Fruit fly (Drosophila melanogaster) whole organism, prepupa: ENCODE measurements around the gene p130CAS.

ENCODE experiments used
- Blimp-1 ChIP-seq: fragments of 200-800 bp; sonication (Bioruptor generic); optimal IDR thresholded peaks from 3 replicates; lab custom pipeline; 2017; ENCODE audit warnings: missing biosample characterization, missing genetic modification characterization, mild to moderate bottlenecking, moderate library complexity, missing genetic modification reagents
- CG10669 ChIP-seq: fragments of 200-800 bp; sonication (Bioruptor generic); optimal IDR thresholded peaks from 3 replicates; lab custom pipeline; 2018; ENCODE audit warnings: missing biosample characterization, mild to moderate bottlenecking, missing genetic modification characterization, moderate library complexity
- CG11762 ChIP-seq: fragments of 200-800 bp; sonication (Bioruptor generic); optimal IDR thresholded peaks from 3 replicates; lab custom pipeline; 2016; ENCODE audit warnings: missing biosample characterization, missing genetic modification characterization; ENCODE audit not compliant: insufficient read depth
- CG11902 ChIP-seq: fragments of 200-800 bp; sonication (Bioruptor generic); optimal IDR thresholded peaks from 3 replicates; lab custom pipeline; 2016; ENCODE audit warnings: missing biosample characterization, missing genetic modification characterization
- CG15336 ChIP-seq: fragments of 200-800 bp; sonication (Bioruptor generic); IDR thresholded peaks from 2 replicates; pipeline ENCODE4 v1.3.6; 2022; ENCODE audit warnings: missing biosample characterization, missing genetic modification characterization
- CG1621 ChIP-seq: fragments of 200-800 bp; sonication (Bioruptor generic); optimal IDR thresholded peaks from 3 replicates; lab custom pipeline; 2018; ENCODE audit warnings: missing biosample characterization, mild to moderate bottlenecking, missing genetic modification characterization
- CG3032 ChIP-seq: fragments of 200-800 bp; optimal IDR thresholded peaks from 2 replicates; lab custom pipeline; 2019; ENCODE audit warnings: missing biosample characterization, mild to moderate bottlenecking, missing genetic modification characterization, moderate library complexity
- CG31627 ChIP-seq: fragments of 200-800 bp; sonication (Bioruptor generic); optimal IDR thresholded peaks from 3 replicates; lab custom pipeline; 2016; ENCODE audit warnings: missing biosample characterization, missing genetic modification characterization
- CG32006 ChIP-seq: fragments of 200-800 bp; sonication (Bioruptor generic); optimal IDR thresholded peaks from 3 replicates; lab custom pipeline; 2017; ENCODE audit warnings: missing biosample characterization, mild to moderate bottlenecking, missing genetic modification characterization
- CG34406 ChIP-seq: fragments of 200-800 bp; sonication (Bioruptor generic); optimal IDR thresholded peaks from 3 replicates; lab custom pipeline; 2016; ENCODE audit warnings: missing biosample characterization, missing genetic modification characterization
- CG4318 ChIP-seq: fragments of 200-800 bp; sonication (Bioruptor generic); optimal IDR thresholded peaks from 3 replicates; lab custom pipeline; 2017; ENCODE audit warnings: missing biosample characterization, mild to moderate bottlenecking, missing genetic modification characterization
- CG6163 ChIP-seq: fragments of 200-800 bp; sonication (Bioruptor generic); IDR thresholded peaks from 3 replicates; pipeline ENCODE4 v1.3.6; 2022; ENCODE audit warnings: missing biosample characterization, missing genetic modification characterization
- CG6276 ChIP-seq: fragments of 200-800 bp; sonication (Bioruptor generic); optimal IDR thresholded peaks from 2 replicates; lab custom pipeline; 2017; ENCODE audit warnings: missing biosample characterization, mild to moderate bottlenecking, missing genetic modification characterization
- CG6792 ChIP-seq: fragments of 200-800 bp; sonication (Bioruptor generic); optimal IDR thresholded peaks from 3 replicates; lab custom pipeline; 2016; ENCODE audit warnings: missing biosample characterization, missing genetic modification characterization
- CG6808 ChIP-seq: fragments of 200-800 bp; sonication (Bioruptor generic); optimal IDR thresholded peaks from 3 replicates; lab custom pipeline; 2017; ENCODE audit warnings: missing biosample characterization, missing genetic modification characterization, mild to moderate bottlenecking, moderate library complexity, missing genetic modification reagents
- CG7368 ChIP-seq: fragments of 200-800 bp; sonication (Bioruptor generic); optimal IDR thresholded peaks from 3 replicates; lab custom pipeline; 2016; ENCODE audit warnings: missing biosample characterization, missing genetic modification characterization
- CG8119 ChIP-seq: fragments of 200-800 bp; sonication (Bioruptor generic); IDR thresholded peaks from 3 replicates; pipeline ENCODE4 v1.3.6; 2022; ENCODE audit warnings: missing biosample characterization, missing genetic modification characterization
- Eip75B ChIP-seq: fragments of 200-800 bp; sonication (Bioruptor generic); optimal IDR thresholded peaks from 3 replicates; lab custom pipeline; 2016; ENCODE audit warnings: missing biosample characterization, missing genetic modification characterization
- Eip78C ChIP-seq: fragments of 200-800 bp; sonication (Bioruptor generic); peaks from one replicate; lab custom pipeline; 2016; ENCODE audit warnings: missing biosample characterization, missing genetic modification characterization
- Eip93F ChIP-seq: fragments of 200-800 bp; sonication (Bioruptor generic); optimal IDR thresholded peaks from 2 replicates; lab custom pipeline; 2016; ENCODE audit warnings: missing biosample characterization, mild to moderate bottlenecking, missing genetic modification characterization
- Ets21C ChIP-seq: fragments of 200-800 bp; sonication (Bioruptor generic); optimal IDR thresholded peaks from 3 replicates; lab custom pipeline; 2016; ENCODE audit warnings: missing biosample characterization, missing genetic modification characterization
- Ets96B ChIP-seq: fragments of 200-800 bp; optimal IDR thresholded peaks from 2 replicates; lab custom pipeline; 2019; ENCODE audit warnings: missing biosample characterization, mild to moderate bottlenecking, missing genetic modification characterization, moderate library complexity
- Gug ChIP-seq: fragments of 200-800 bp; sonication (Bioruptor generic); IDR thresholded peaks from 2 replicates; pipeline ENCODE4 v1.3.6; 2022; ENCODE audit warnings: missing biosample characterization, missing genetic modification characterization
- Hr38 ChIP-seq: sonication (Bioruptor generic); optimal IDR thresholded peaks from 2 replicates; lab custom pipeline; 2016; ENCODE audit warnings: missing biosample characterization, missing genetic modification characterization
- Lpt ChIP-seq: fragments of 200-800 bp; sonication (Bioruptor generic); optimal IDR thresholded peaks from 3 replicates; lab custom pipeline; 2016; ENCODE audit warnings: missing biosample characterization, missing genetic modification characterization
- Met ChIP-seq: fragments of 200-800 bp; sonication (Bioruptor generic); optimal IDR thresholded peaks from 3 replicates; lab custom pipeline; 2016; ENCODE audit warnings: missing biosample characterization, missing genetic modification characterization
- Smox ChIP-seq: fragments of 200-800 bp; sonication (Bioruptor generic); optimal IDR thresholded peaks from 3 replicates; lab custom pipeline; 2016; ENCODE audit warnings: missing biosample characterization, missing genetic modification characterization
- Sox14 ChIP-seq: fragments of 200-800 bp; sonication (Bioruptor generic); optimal IDR thresholded peaks from 3 replicates; lab custom pipeline; 2016; ENCODE audit warnings: missing biosample characterization, missing genetic modification characterization
- achi ChIP-seq: fragments of 200-800 bp; sonication (Bioruptor generic); optimal IDR thresholded peaks from 3 replicates; lab custom pipeline; 2016; ENCODE audit warnings: missing biosample characterization, missing genetic modification characterization
- cyc ChIP-seq: fragments of 200-800 bp; sonication (Bioruptor generic); optimal IDR thresholded peaks from 3 replicates; lab custom pipeline; 2016; ENCODE audit warnings: missing biosample characterization, missing genetic modification characterization
- dac ChIP-seq: fragments of 200-800 bp; sonication (Bioruptor generic); optimal IDR thresholded peaks from 2 replicates; lab custom pipeline; 2017; ENCODE audit warnings: missing biosample characterization, mild to moderate bottlenecking, missing genetic modification characterization
- dsx ChIP-seq: fragments of 200-800 bp; optimal IDR thresholded peaks from 3 replicates; lab custom pipeline; 2019; ENCODE audit warnings: missing biosample characterization, mild to moderate bottlenecking, missing genetic modification characterization, moderate library complexity; ENCODE audit not compliant: poor library complexity, severe bottlenecking
- fd59A ChIP-seq: fragments of 200-800 bp; sonication (Bioruptor generic); optimal IDR thresholded peaks from 2 replicates; lab custom pipeline; 2017; ENCODE audit warnings: missing biosample characterization, mild to moderate bottlenecking, missing genetic modification characterization, missing genetic modification reagents
- fd85E ChIP-seq: fragments of 200-800 bp; sonication (Bioruptor generic); optimal IDR thresholded peaks from 3 replicates; lab custom pipeline; 2016; ENCODE audit warnings: missing biosample characterization, missing genetic modification characterization
- fkh ChIP-seq: fragments of 200-800 bp; sonication (Bioruptor generic); optimal IDR thresholded peaks from 3 replicates; lab custom pipeline; 2017; ENCODE audit warnings: missing biosample characterization, mild to moderate bottlenecking, missing genetic modification characterization, moderate library complexity
- lz ChIP-seq: fragments of 200-800 bp; sonication (Bioruptor generic); optimal IDR thresholded peaks from 3 replicates; lab custom pipeline; 2016; ENCODE audit warnings: missing biosample characterization, missing genetic modification characterization
- net ChIP-seq: fragments of 200-800 bp; sonication (Bioruptor generic); optimal IDR thresholded peaks from 3 replicates; lab custom pipeline; 2016; ENCODE audit warnings: missing biosample characterization, missing genetic modification characterization
- pdm3 ChIP-seq: fragments of 200-800 bp; sonication (Bioruptor generic); optimal IDR thresholded peaks from 3 replicates; lab custom pipeline; 2016; ENCODE audit warnings: missing biosample characterization, missing genetic modification characterization
- salr ChIP-seq, 2 experiments: fragments of 200-800 bp; sonication (Bioruptor generic); optimal IDR thresholded peaks; 3 replicates each; lab custom pipeline; 2016 to 2018; ENCODE audit warnings: missing biosample characterization in 2 of 2, missing genetic modification characterization in 2 of 2, mild to moderate bottlenecking in 1 of 2
- ss ChIP-seq, 2 experiments: fragments of 200-800 bp; sonication (Bioruptor generic); optimal IDR thresholded peaks; 2 replicates in 1 of 2; 3 replicates in 1 of 2; lab custom pipeline; 2017 to 2018; ENCODE audit warnings: mild to moderate bottlenecking in 2 of 2, missing biosample characterization in 2 of 2, missing genetic modification characterization in 2 of 2, moderate library complexity in 1 of 2
- svp ChIP-seq: fragments of 200-800 bp; sonication (Bioruptor generic); peaks from one replicate; lab custom pipeline; 2016; ENCODE audit warnings: missing biosample characterization, missing genetic modification characterization
- topi ChIP-seq: fragments of 200-800 bp; sonication (Bioruptor generic); optimal IDR thresholded peaks from 3 replicates; lab custom pipeline; 2016; ENCODE audit warnings: missing biosample characterization, missing genetic modification characterization
- vri ChIP-seq: fragments of 200-800 bp; sonication (Bioruptor generic); optimal IDR thresholded peaks from 3 replicates; lab custom pipeline; 2016; ENCODE audit warnings: missing biosample characterization, mild to moderate bottlenecking, missing genetic modification characterization

Gene p130CAS

DNA sequence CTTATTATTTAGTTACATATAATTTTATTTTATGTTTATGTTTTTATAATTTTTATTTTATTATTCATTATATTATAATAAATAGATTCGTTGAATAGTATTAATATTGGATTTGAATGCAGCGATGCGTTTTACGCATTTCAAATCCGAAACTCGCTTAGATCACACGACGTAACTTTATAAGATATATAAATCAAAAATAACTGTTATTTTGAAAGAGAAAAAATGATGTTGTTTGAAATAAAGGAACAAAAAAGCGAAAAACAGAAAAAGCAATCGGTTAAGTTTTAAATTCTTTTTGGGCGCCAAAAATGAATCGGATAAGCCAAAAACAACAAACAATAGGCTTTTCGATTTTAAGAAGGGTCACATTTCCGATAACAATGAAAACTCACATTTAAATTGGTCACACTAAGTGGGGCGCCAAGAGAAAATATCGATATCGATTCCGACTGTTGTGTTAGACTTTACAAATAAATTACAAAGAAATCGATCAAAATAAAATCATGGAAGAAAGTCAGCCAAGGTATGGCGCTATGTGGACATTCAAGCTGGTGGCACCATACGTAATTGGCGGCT lies 6.6 kb upstream of the p130CAS start, which contains the start of gene CG6845:
Gene CG6845 (plus strand): TSS at position 436 of the 579 bp plus-strand sequence.
- TF ChIP-seq Smox (no peak), Lpt (no peak), svp (GFP tag; lab: Kevin White, UChicago) (no peak), fkh (GFP tag; lab: Kevin White, UChicago) (peak; percentile 26), Sox14 (GFP tag; lab: Kevin White, UChicago) (peak; percentile 92), dsx (GFP tag; lab: Kevin White, UChicago) (peak; percentile 34)

DNA sequence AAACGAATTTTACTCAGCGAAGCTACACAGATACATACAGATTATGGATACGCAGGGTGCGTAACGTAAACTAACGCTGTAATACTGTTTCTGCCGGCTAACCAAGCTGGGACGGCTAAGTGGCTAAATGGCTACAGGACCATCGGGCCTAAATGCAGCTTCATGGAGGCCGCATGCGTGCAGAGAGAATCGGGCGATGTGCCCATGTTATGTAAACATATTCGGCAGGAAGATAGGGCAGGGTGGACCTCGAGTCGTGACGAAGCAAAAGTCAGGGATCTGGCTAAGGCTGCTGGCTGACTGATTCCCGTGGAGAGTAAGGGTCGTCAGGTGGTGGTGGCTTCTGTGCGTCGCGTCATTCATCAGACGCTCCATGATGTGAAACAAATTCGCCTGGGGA lies 986 bp downstream of the p130CAS start:
- TF ChIP-seq Blimp-1 (no peak), CG4318 (GFP tag; lab: Kevin White, UChicago) (no peak), fkh (GFP tag; lab: Kevin White, UChicago) (no peak), achi (no peak), CG1621 (tag; lab: Kevin White, UChicago) (no peak), ss (GFP tag; optimal IDR thresholded peaks at IDR 0.05; lab: Kevin White, UChicago) (no peak), salr (GFP tag; optimal IDR thresholded peaks at IDR 0.05; lab: Kevin White, UChicago) (no peak), Ets21C (GFP tag; lab: Kevin White, UChicago) (no peak)
- TF ChIP-seq, all 60 proteins: peak for 0

DNA sequence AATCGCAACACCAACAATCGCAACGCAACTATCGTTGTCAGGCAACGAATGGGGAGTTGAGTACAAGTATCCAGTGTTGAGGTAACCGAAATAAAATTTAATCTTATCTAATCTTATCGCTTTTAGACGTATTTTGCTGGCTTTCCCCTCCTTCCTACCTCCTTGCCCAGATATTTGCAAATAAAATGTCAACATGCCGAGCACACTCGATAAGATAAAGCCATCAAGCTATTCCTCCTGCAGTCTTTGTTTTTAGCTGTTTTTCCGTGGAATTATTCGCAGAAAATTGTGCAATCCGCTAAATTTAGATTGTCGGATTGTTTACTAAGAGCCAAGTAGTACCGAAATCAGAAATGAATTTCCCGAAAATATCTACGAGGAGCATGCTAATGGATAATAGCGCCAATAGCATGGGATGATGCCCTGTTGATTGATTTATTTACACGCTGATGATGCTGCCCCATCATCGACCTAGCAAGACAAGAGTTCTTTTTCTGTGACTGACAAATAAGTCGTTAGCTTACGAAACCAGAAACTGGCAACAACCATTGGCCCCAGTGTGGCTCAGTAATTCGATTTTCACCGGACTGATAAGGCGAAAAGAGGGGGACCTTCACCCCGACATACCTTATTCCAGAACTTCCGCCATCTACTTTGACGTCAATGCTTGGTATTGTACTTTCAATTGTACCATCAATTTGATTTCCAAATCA lies 4.1 kb downstream of the p130CAS start:
- no peak for TF ChIP-seq CG34406
- no peak for TF ChIP-seq dsx (GFP tag; lab: Kevin White, UChicago)
- TF ChIP-seq Blimp-1: no peak
- peak; percentile 69 for TF ChIP-seq Eip93F
- TF ChIP-seq Sox14 (GFP tag; lab: Kevin White, UChicago): peak; percentile 53
- no peak for TF ChIP-seq Ets21C (GFP tag; lab: Kevin White, UChicago)
- no peak for TF ChIP-seq Met (GFP tag; lab: Kevin White, UChicago)
- TF ChIP-seq fkh (GFP tag; lab: Kevin White, UChicago): peak; percentile 89
- peak; percentile 4 for TF ChIP-seq CG10669
- no peak for TF ChIP-seq Hr38 (GFP tag; lab: Kevin White, UChicago)
- no peak for TF ChIP-seq pdm3 (GFP tag; lab: Kevin White, UChicago)
- TF ChIP-seq cyc: no peak
- TF ChIP-seq CG1621 (tag; lab: Kevin White, UChicago): no peak
- no peak for TF ChIP-seq CG3032 (tag; lab: Kevin White, UChicago)
- TF ChIP-seq CG31627 (GFP tag; lab: Kevin White, UChicago): no peak
- no peak for TF ChIP-seq CG7368 (GFP tag; lab: Kevin White, UChicago)
- TF ChIP-seq CG8119: no peak
- no peak for TF ChIP-seq CG11762 (GFP tag; lab: Kevin White, UChicago)
- no peak for TF ChIP-seq Eip75B (GFP tag; lab: Kevin White, UChicago)
- no peak for TF ChIP-seq CG11902 (GFP tag; lab: Kevin White, UChicago)
- TF ChIP-seq svp (GFP tag; lab: Kevin White, UChicago): no peak
- peak; percentile 42; the same call in 1 of the 3 replicates for TF ChIP-seq CG6163 (GFP tag; lab: Robert Waterston, UW)
- no peak for TF ChIP-seq dac (GFP tag; lab: Kevin White, UChicago)
- TF ChIP-seq Gug (GFP tag; lab: Robert Waterston, UW): no peak
- no peak for TF ChIP-seq CG6276 (GFP tag; lab: Kevin White, UChicago)
- no peak for TF ChIP-seq CG4318 (GFP tag; lab: Kevin White, UChicago)
- TF ChIP-seq fd85E (GFP tag; lab: Kevin White, UChicago): no peak
- no peak for TF ChIP-seq Ets96B
- TF ChIP-seq CG32006 (GFP tag; lab: Kevin White, UChicago): no peak
- no peak for TF ChIP-seq net (GFP tag; lab: Kevin White, UChicago)
- peak; percentile 99 for TF ChIP-seq vri
- TF ChIP-seq CG6792 (GFP tag; lab: Kevin White, UChicago): peak; percentile 15
- no peak for TF ChIP-seq Smox
- TF ChIP-seq ss (GFP tag; optimal IDR thresholded peaks at IDR 0.05; lab: Kevin White, UChicago): peak in 1 of 2 experiments; percentile 10
- peak; percentile 25 for TF ChIP-seq CG6808 (GFP tag; lab: Kevin White, UChicago)
- TF ChIP-seq CG15336: no peak
- TF ChIP-seq achi: no peak
- TF ChIP-seq Eip78C: peak; percentile 63
- TF ChIP-seq salr (GFP tag; optimal IDR thresholded peaks at IDR 0.05; lab: Kevin White, UChicago): no peak
- TF ChIP-seq fd59A (GFP tag; lab: Kevin White, UChicago): no peak
- no peak for TF ChIP-seq topi (GFP tag; lab: Kevin White, UChicago)
- no peak for TF ChIP-seq lz (GFP tag; lab: Kevin White, UChicago)
